Worm (Caenorhabditis elegans) whole organism, young adult: ENCODE results near the gene nex-1.

Experiments used
- B0261.1 ChIP-seq: sonication (generic microtip); optimal IDR thresholded peaks from 2 replicates; lab custom pipeline; 2016; ENCODE audit warnings: mild to moderate bottlenecking, missing genetic modification characterization, moderate library complexity, missing compliant biosample characterization
- D2030.7 ChIP-seq: fragments of 200-800 bp; sonication (Bioruptor generic); IDR thresholded peaks from 2 replicates; pipeline ENCODE4 v1.3.6; 2022; ENCODE audit warnings: missing genetic modification reagents, missing genetic modification characterization, missing compliant biosample characterization
- F33H1.4 ChIP-seq: fragments of 200-800 bp; sonication (Bioruptor generic); IDR thresholded peaks from 2 replicates; pipeline ENCODE4 v1.3.6; 2022; ENCODE audit warnings: missing genetic modification reagents, missing genetic modification characterization, missing compliant biosample characterization
- F39B2.1 ChIP-seq: fragments of 200-800 bp; sonication (Bioruptor generic); IDR thresholded peaks from 2 replicates; pipeline ENCODE4 v1.3.6; 2022; ENCODE audit warnings: missing genetic modification reagents, missing genetic modification characterization, missing compliant biosample characterization
- K11D2.4 ChIP-seq: fragments of 200-800 bp; sonication (Bioruptor generic); IDR thresholded peaks from 2 replicates; pipeline ENCODE4 v1.3.6; 2022; ENCODE audit warnings: missing genetic modification reagents, missing genetic modification characterization, missing compliant biosample characterization
- T26A5.8 ChIP-seq: sonication (generic microtip); optimal IDR thresholded peaks from 2 replicates; lab custom pipeline; 2016; ENCODE audit warnings: missing genetic modification characterization, missing compliant biosample characterization
- Y95B8A.8 ChIP-seq: fragments of 200-800 bp; sonication (Bioruptor generic); IDR thresholded peaks from 2 replicates; pipeline ENCODE4 v1.3.6; 2022; ENCODE audit warnings: missing genetic modification reagents, missing genetic modification characterization, missing compliant biosample characterization
- aptf-2 ChIP-seq: fragments of 200-800 bp; sonication (Bioruptor generic); conservative IDR thresholded peaks from 2 replicates; pipeline ENCODE4 v1.3.6; 2022; ENCODE audit warnings: missing genetic modification reagents, missing genetic modification characterization, missing compliant biosample characterization
- athp-1 ChIP-seq: sonication (generic microtip); optimal IDR thresholded peaks from 2 replicates; lab custom pipeline; 2017; ENCODE audit warnings: mild to moderate bottlenecking, missing genetic modification characterization, missing compliant biosample characterization
- attf-6 ChIP-seq: fragments of 200-800 bp; sonication (Bioruptor generic); IDR thresholded peaks from 2 replicates; pipeline ENCODE4 v1.3.6; 2022; ENCODE audit warnings: missing genetic modification reagents, missing genetic modification characterization, missing compliant biosample characterization
- bed-1 ChIP-seq: fragments of 200-800 bp; sonication (Bioruptor generic); IDR thresholded peaks from 2 replicates; pipeline ENCODE4 v1.3.6; 2022; ENCODE audit warnings: missing genetic modification reagents, missing genetic modification characterization, missing compliant biosample characterization
- cebp-1 ChIP-seq, 2 experiments: fragments of 200-800 bp in 1 of 2; sonication (Bioruptor generic) in 1 of 2; sonication (generic microtip) in 1 of 2; IDR thresholded peaks in 1 of 2; optimal IDR thresholded peaks in 1 of 2; 2 replicates each; pipeline versions ENCODE4 v1.3.6 to Lab custom; 2017 to 2022; ENCODE audit warnings: missing compliant biosample characterization in 2 of 2, missing genetic modification characterization in 2 of 2, mild to moderate bottlenecking in 1 of 2, missing genetic modification reagents in 1 of 2, moderate library complexity in 1 of 2
- ceh-91 ChIP-seq: fragments of 200-800 bp; sonication (Bioruptor generic); IDR thresholded peaks from 2 replicates; pipeline ENCODE4 v1.3.6; 2022; ENCODE audit warnings: missing genetic modification reagents, missing genetic modification characterization, missing compliant biosample characterization
- dox-1 ChIP-seq: fragments of 200-800 bp; sonication (Bioruptor generic); IDR thresholded peaks from 2 replicates; pipeline ENCODE4 v1.3.6; 2022; ENCODE audit warnings: missing genetic modification reagents, missing genetic modification characterization, missing compliant biosample characterization
- dpl-1 ChIP-seq: fragments of 150-350 bp; optimal IDR thresholded peaks from 2 replicates; lab custom pipeline; 2014; ENCODE audit warnings: missing biosample characterization, missing genetic modification reagents, missing genetic modification characterization
- efl-1 ChIP-seq: fragments of 150-350 bp; optimal IDR thresholded peaks from 2 replicates; lab custom pipeline; 2014; ENCODE audit warnings: missing biosample characterization, missing genetic modification reagents, missing genetic modification characterization
- egl-44 ChIP-seq: fragments of 200-800 bp; sonication (Bioruptor generic); IDR thresholded peaks from 2 replicates; pipeline ENCODE4 v1.3.6; 2022; ENCODE audit warnings: missing genetic modification reagents, missing genetic modification characterization, missing compliant biosample characterization
- ekl-4 ChIP-seq: fragments of 200-800 bp; sonication (Bioruptor generic); IDR thresholded peaks from 2 replicates; pipeline ENCODE4 v1.3.6; 2022; ENCODE audit warnings: missing genetic modification reagents, missing genetic modification characterization, missing compliant biosample characterization
- him-1 ChIP-seq: sonication (generic microtip); optimal IDR thresholded peaks from 2 replicates; lab custom pipeline; 2016; ENCODE audit warnings: missing genotype, missing genetic modification reagents, missing genetic modification characterization, missing compliant biosample characterization
- hrde-1 ChIP-seq: sonication (generic microtip); optimal IDR thresholded peaks from 2 replicates; lab custom pipeline; 2016; ENCODE audit warnings: missing genetic modification characterization, mild to moderate bottlenecking, missing compliant biosample characterization, moderate library complexity, missing genotype, missing genetic modification reagents, borderline replicate concordance
- hsf-1 ChIP-seq: fragments of 200-800 bp; sonication (Bioruptor generic); IDR thresholded peaks from 2 replicates; pipeline ENCODE4 v1.3.6; 2022; ENCODE audit warnings: missing genetic modification reagents, missing genetic modification characterization, missing compliant biosample characterization
- lin-26 ChIP-seq: fragments of 200-800 bp; sonication (Bioruptor generic); IDR thresholded peaks from 2 replicates; pipeline ENCODE4 v1.3.6; 2022; ENCODE audit warnings: missing genetic modification reagents, missing genetic modification characterization, missing compliant biosample characterization
- lin-54 ChIP-seq: fragments of 200-800 bp; sonication (Bioruptor generic); optimal IDR thresholded peaks from 2 replicates; lab custom pipeline; 2018; ENCODE audit warnings: mild to moderate bottlenecking, missing genetic modification characterization, missing compliant biosample characterization
- lsl-1 ChIP-seq: fragments of 200-800 bp; sonication (Bioruptor generic); optimal IDR thresholded peaks from 2 replicates; lab custom pipeline; 2018; ENCODE audit warnings: mild to moderate bottlenecking, missing genetic modification characterization, moderate library complexity, missing compliant biosample characterization
- lsy-27 ChIP-seq: sonication (generic microtip); optimal IDR thresholded peaks from 2 replicates; lab custom pipeline; 2017; ENCODE audit warnings: missing genetic modification characterization, mild to moderate bottlenecking, missing compliant biosample characterization, antibody characterized with exemption, missing genotype, borderline replicate concordance; ENCODE audit not compliant: insufficient read depth
- madf-6 ChIP-seq: fragments of 200-800 bp; sonication (Bioruptor generic); IDR thresholded peaks from 2 replicates; pipeline ENCODE4 v1.3.6; 2022; ENCODE audit warnings: missing genetic modification reagents, missing genetic modification characterization, missing compliant biosample characterization
- madf-8 ChIP-seq: fragments of 200-800 bp; sonication (Bioruptor generic); conservative IDR thresholded peaks from 2 replicates; pipeline ENCODE4 v1.3.6; 2022; ENCODE audit warnings: missing genetic modification reagents, missing genetic modification characterization, missing compliant biosample characterization
- mcd-1 ChIP-seq: fragments of 200-800 bp; sonication (Bioruptor generic); IDR thresholded peaks from 2 replicates; pipeline ENCODE4 v1.3.6; 2022; ENCODE audit warnings: missing genetic modification reagents, missing genetic modification characterization, missing compliant biosample characterization
- mel-28 ChIP-seq: sonication (generic microtip); optimal IDR thresholded peaks from 2 replicates; lab custom pipeline; 2016; ENCODE audit warnings: borderline replicate concordance, mild to moderate bottlenecking, missing genetic modification characterization, missing compliant biosample characterization
- nhr-120 ChIP-seq: fragments of 200-800 bp; sonication (Bioruptor generic); IDR thresholded peaks from 2 replicates; pipeline ENCODE4 v1.3.6; 2022; ENCODE audit warnings: missing genetic modification characterization, missing compliant biosample characterization
- nhr-179 ChIP-seq: sonication (generic microtip); optimal IDR thresholded peaks from 2 replicates; lab custom pipeline; 2016; ENCODE audit warnings: mild to moderate bottlenecking, missing genetic modification characterization, missing compliant biosample characterization
- nhr-27 ChIP-seq: fragments of 200-800 bp; sonication (Bioruptor generic); optimal IDR thresholded peaks from 2 replicates; lab custom pipeline; 2018; ENCODE audit warnings: mild to moderate bottlenecking, missing genetic modification characterization, moderate library complexity, missing compliant biosample characterization
- nhr-80 ChIP-seq: sonication (generic microtip); optimal IDR thresholded peaks from 2 replicates; lab custom pipeline; 2016; ENCODE audit warnings: missing genetic modification characterization, missing compliant biosample characterization
- sea-2 ChIP-seq: fragments of 200-800 bp; sonication (Bioruptor generic); IDR thresholded peaks from 2 replicates; pipeline ENCODE4 v1.3.6; 2022; ENCODE audit warnings: missing genetic modification characterization, missing compliant biosample characterization
- snpc-1.1 ChIP-seq: sonication (generic microtip); optimal IDR thresholded peaks from 2 replicates; lab custom pipeline; 2017; ENCODE audit warnings: missing genetic modification characterization, mild to moderate bottlenecking, missing compliant biosample characterization, antibody characterized with exemption, moderate library complexity, missing genotype, missing genetic modification reagents; ENCODE audit not compliant: insufficient read depth
- snpc-1.3 ChIP-seq: sonication (generic microtip); optimal IDR thresholded peaks from 2 replicates; lab custom pipeline; 2017; ENCODE audit warnings: missing genetic modification characterization, mild to moderate bottlenecking, missing compliant biosample characterization, antibody characterized with exemption, moderate library complexity, missing genotype, missing genetic modification reagents; ENCODE audit not compliant: insufficient read depth
- sptf-2 ChIP-seq: fragments of 200-800 bp; sonication (Bioruptor generic); optimal IDR thresholded peaks from 2 replicates; lab custom pipeline; 2018; ENCODE audit warnings: mild to moderate bottlenecking, missing genetic modification characterization, missing compliant biosample characterization
- tbx-9 ChIP-seq: sonication (generic microtip); optimal IDR thresholded peaks from 2 replicates; lab custom pipeline; 2016; ENCODE audit warnings: borderline replicate concordance, missing genetic modification characterization, inconsistent platforms, missing compliant biosample characterization
- tlf-1 ChIP-seq: fragments of 200-800 bp; sonication (Bioruptor generic); optimal IDR thresholded peaks from 2 replicates; lab custom pipeline; 2018; ENCODE audit warnings: mild to moderate bottlenecking, missing genetic modification characterization, missing compliant biosample characterization
- xnd-1 ChIP-seq: sonication (generic microtip); optimal IDR thresholded peaks from 2 replicates; lab custom pipeline; 2016; ENCODE audit warnings: missing genotype, missing genetic modification reagents, missing genetic modification characterization, missing compliant biosample characterization
- zim-3 ChIP-seq: sonication (generic microtip); optimal IDR thresholded peaks from 2 replicates; lab custom pipeline; 2017; ENCODE audit warnings: mild to moderate bottlenecking, missing genetic modification characterization, moderate library complexity, missing compliant biosample characterization
- ztf-26 ChIP-seq: sonication (generic microtip); optimal IDR thresholded peaks from 2 replicates; lab custom pipeline; 2017; ENCODE audit warnings: missing genetic modification characterization, missing compliant biosample characterization

nex-1 gene

DNA sequence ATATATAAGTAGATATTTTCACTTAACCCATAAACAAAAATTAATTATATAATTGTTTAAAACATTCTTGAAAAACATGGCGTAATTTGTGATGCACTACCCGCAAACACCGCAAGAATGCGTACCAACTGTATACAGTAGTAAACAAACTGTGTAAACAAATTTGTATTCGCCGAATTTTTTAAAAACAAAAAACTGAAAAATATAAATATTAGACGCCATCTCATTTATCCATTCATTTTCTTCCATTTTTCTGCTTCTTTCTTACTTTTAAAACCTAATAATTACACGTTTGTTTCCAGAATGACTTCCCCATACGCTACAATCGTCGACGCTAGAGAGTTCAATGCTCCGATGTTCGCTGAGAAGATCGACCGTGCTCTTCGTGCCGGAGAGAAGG lies at the start of gene nex-1:
TSS of gene nex-1 (plus strand) at position 301 of the 400 bp plus-strand sequence.
- TF ChIP-seq lsl-1 (GFP tag; lab: Kevin White, UChicago) = peak; percentile 68
- TF ChIP-seq zim-3 (tag; lab: Kevin White, UChicago) = no peak
- TF ChIP-seq efl-1 (GFP tag; lab: Kevin White, UChicago) = peak; percentile 10
- TF ChIP-seq snpc-1.3 (tag; lab: Kevin White, UChicago) = peak; percentile 13

- TF ChIP-seq snpc-1.3 (tag; lab: Kevin White, UChicago) (no peak), cebp-1 (GFP tag; IDR thresholded peaks at IDR 0.05; lab: Robert Waterston, UW) (no peak), cebp-1 (tag; optimal IDR thresholded peaks at IDR 0.05; lab: Kevin White, UChicago) (no peak), nhr-179 (tag; lab: Kevin White, UChicago) (no peak), B0261.1 (tag; lab: Kevin White, UChicago) (no peak), snpc-1.1 (tag; lab: Kevin White, UChicago) (no peak), athp-1 (no peak), egl-44 (GFP tag; lab: Robert Waterston, UW) (no peak), sea-2 (GFP tag; lab: Robert Waterston, UW) (no peak), lsl-1 (GFP tag; lab: Kevin White, UChicago) (no peak), him-1 (tag; lab: Kevin White, UChicago) (no peak), nhr-120 (GFP tag; lab: Robert Waterston, UW) (no peak)
- TF ChIP-seq, all 124 proteins: peak for 0
Observed at ce11 chrIII:5179166-5179565, 46.3 kb upstream of the nex-1 start.

- TF ChIP-seq K11D2.4 (GFP tag; lab: Robert Waterston, UW) (no peak), hrde-1 (no peak), tbx-9 (no peak), T26A5.8 (no peak), madf-8 (no peak), lsy-27 (no peak), Y95B8A.8 (no peak), mcd-1 (GFP tag; lab: Robert Waterston, UW) (no peak), zim-3 (tag; lab: Kevin White, UChicago) (no peak), ztf-26 (no peak), nhr-80 (tag; lab: Kevin White, UChicago) (peak; percentile 57), F39B2.1 (GFP tag; lab: Robert Waterston, UW) (no peak), hsf-1 (no peak), dox-1 (GFP tag; lab: Robert Waterston, UW) (peak; percentile 33; the same call in 1 of the 2 replicates), sptf-2 (GFP tag; lab: Kevin White, UChicago) (no peak), mel-28 (tag; lab: Kevin White, UChicago) (no peak)
- TF ChIP-seq, all 124 proteins: peak for 2
Observed at ce11 chrIII:5180588-5180987, 44.8 kb upstream of the nex-1 start.

DNA sequence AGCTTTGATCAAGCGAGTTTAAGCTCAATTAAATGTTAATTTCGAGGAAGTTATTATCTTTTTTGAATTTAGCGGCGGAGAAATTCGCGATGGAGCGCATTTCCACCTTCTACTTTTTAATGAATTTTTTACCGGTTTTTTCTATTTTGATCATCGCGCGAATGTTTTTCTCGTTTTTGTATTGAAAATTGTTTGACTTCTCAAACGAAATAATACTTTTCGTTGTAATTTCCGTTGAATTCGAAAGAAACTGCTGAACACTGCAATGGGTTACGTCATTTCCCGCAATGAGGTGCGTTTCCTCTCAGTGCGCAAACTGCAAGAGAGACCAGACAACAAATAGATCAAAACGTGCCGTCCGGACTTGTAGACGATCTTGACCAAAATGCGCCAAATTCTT lies 44.2 kb upstream of the nex-1 start:
- TF ChIP-seq ekl-4 (GFP tag; lab: Robert Waterston, UW) = peak; percentile 54; the same call in 1 of the 2 replicates
- no peak for TF ChIP-seq bed-1
- TF ChIP-seq aptf-2 (GFP tag; lab: Robert Waterston, UW) = 0 out of 2 replicates have a peak, but pooled peaks have one; percentile 45
- TF ChIP-seq madf-8 = peak; percentile 68
- peak; percentile 52 for TF ChIP-seq tlf-1 (GFP tag; lab: Kevin White, UChicago)
- TF ChIP-seq mcd-1 (GFP tag; lab: Robert Waterston, UW) = peak; percentile 47; the same call in 1 of the 2 replicates
- TF ChIP-seq D2030.7 = peak; percentile 67
- no peak for TF ChIP-seq attf-6 (GFP tag; lab: Robert Waterston, UW)
- TF ChIP-seq lin-54 (GFP tag; lab: Kevin White, UChicago) = peak; percentile 45
- peak; percentile 26; the same call in 1 of the 2 replicates for TF ChIP-seq F33H1.4 (GFP tag; lab: Robert Waterston, UW)
- peak; percentile 64 for TF ChIP-seq xnd-1 (tag; lab: Kevin White, UChicago)
- peak; percentile 66 for TF ChIP-seq dox-1 (GFP tag; lab: Robert Waterston, UW)
- peak; percentile 12 for TF ChIP-seq dpl-1 (GFP tag; lab: Kevin White, UChicago)
- TF ChIP-seq ceh-91 (GFP tag; lab: Robert Waterston, UW) = peak; percentile 67
- peak; percentile 17 for TF ChIP-seq him-1 (tag; lab: Kevin White, UChicago)
- TF ChIP-seq efl-1 (GFP tag; lab: Kevin White, UChicago) = peak; percentile 86
- TF ChIP-seq madf-6 = peak; percentile 86
- TF ChIP-seq mel-28 (tag; lab: Kevin White, UChicago) = no peak
- no peak for TF ChIP-seq nhr-27
- 0 out of 2 replicates have a peak, but pooled peaks have one; percentile 47 for TF ChIP-seq lin-26 (GFP tag; lab: Robert Waterston, UW)
- peak; percentile 67 for TF ChIP-seq lsl-1 (GFP tag; lab: Kevin White, UChicago)
